Worm (Caenorhabditis elegans) whole organism, young adult: ENCODE results near the gene trap-3.

Source experiments
- B0019.2 ChIP-seq: fragments of 200-800 bp; sonication (Bioruptor generic); conservative IDR thresholded peaks from 2 replicates; pipeline ENCODE4 v1.3.6; 2022; ENCODE audit warnings: missing genetic modification reagents, missing genetic modification characterization, missing compliant biosample characterization
- B0035.1 ChIP-seq: sonication (generic microtip); optimal IDR thresholded peaks from 2 replicates; lab custom pipeline; 2016; ENCODE audit warnings: missing genetic modification characterization, mild to moderate bottlenecking, missing compliant biosample characterization, missing genotype, missing genetic modification reagents
- B0336.3 ChIP-seq: fragments of 200-800 bp; sonication (Bioruptor generic); IDR thresholded peaks from 2 replicates; pipeline ENCODE4 v1.3.6; 2022; ENCODE audit warnings: missing genetic modification characterization, missing compliant biosample characterization
- C06A6.2 ChIP-seq: fragments of 200-800 bp; sonication (Bioruptor generic); conservative IDR thresholded peaks from 2 replicates; pipeline ENCODE4 v1.3.6; 2022; ENCODE audit warnings: missing genetic modification characterization, missing compliant biosample characterization
- D2030.7 ChIP-seq: fragments of 200-800 bp; sonication (Bioruptor generic); IDR thresholded peaks from 2 replicates; pipeline ENCODE4 v1.3.6; 2022; ENCODE audit warnings: missing genetic modification reagents, missing genetic modification characterization, missing compliant biosample characterization
- F23B12.7 ChIP-seq: sonication (generic microtip); optimal IDR thresholded peaks from 2 replicates; lab custom pipeline; 2017; ENCODE audit warnings: missing genetic modification characterization, mild to moderate bottlenecking, missing compliant biosample characterization, antibody characterized with exemption, moderate library complexity; ENCODE audit not compliant: insufficient read depth
- F39B2.1 ChIP-seq: fragments of 200-800 bp; sonication (Bioruptor generic); IDR thresholded peaks from 2 replicates; pipeline ENCODE4 v1.3.6; 2022; ENCODE audit warnings: missing genetic modification reagents, missing genetic modification characterization, missing compliant biosample characterization
- F55B11.4 ChIP-seq: sonication (generic microtip); optimal IDR thresholded peaks from 2 replicates; lab custom pipeline; 2016; ENCODE audit warnings: missing compliant biosample characterization, missing genetic modification characterization, borderline replicate concordance; ENCODE audit not compliant: insufficient read depth
- T26A5.8 ChIP-seq: sonication (generic microtip); optimal IDR thresholded peaks from 2 replicates; lab custom pipeline; 2016; ENCODE audit warnings: missing genetic modification characterization, missing compliant biosample characterization
- Y67H2A.10 ChIP-seq: fragments of 200-800 bp; sonication (Bioruptor generic); conservative IDR thresholded peaks from 2 replicates; pipeline ENCODE4 v1.3.6; 2022; ENCODE audit warnings: missing genetic modification reagents, missing genetic modification characterization, missing compliant biosample characterization
- Y79H2A.3 ChIP-seq: fragments of 200-800 bp; sonication (Bioruptor generic); conservative IDR thresholded peaks from 2 replicates; pipeline ENCODE4 v1.3.6; 2022; ENCODE audit warnings: missing genetic modification reagents, missing genetic modification characterization, missing compliant biosample characterization
- ZK185.1 ChIP-seq: sonication (generic microtip); optimal IDR thresholded peaks from 2 replicates; lab custom pipeline; 2016; ENCODE audit warnings: mild to moderate bottlenecking, missing genetic modification characterization, missing compliant biosample characterization; ENCODE audit not compliant: poor library complexity, severe bottlenecking
- atf-7 ChIP-seq: sonication (generic microtip); optimal IDR thresholded peaks from 2 replicates; lab custom pipeline; 2017; ENCODE audit warnings: mild to moderate bottlenecking, missing genetic modification characterization, missing compliant biosample characterization
- athp-1 ChIP-seq: sonication (generic microtip); optimal IDR thresholded peaks from 2 replicates; lab custom pipeline; 2017; ENCODE audit warnings: mild to moderate bottlenecking, missing genetic modification characterization, missing compliant biosample characterization
- attf-6 ChIP-seq: fragments of 200-800 bp; sonication (Bioruptor generic); IDR thresholded peaks from 2 replicates; pipeline ENCODE4 v1.3.6; 2022; ENCODE audit warnings: missing genetic modification reagents, missing genetic modification characterization, missing compliant biosample characterization
- bed-2 ChIP-seq: fragments of 200-800 bp; sonication (Bioruptor generic); IDR thresholded peaks from 2 replicates; pipeline ENCODE4 v1.3.6; 2022; ENCODE audit warnings: missing genetic modification reagents, missing genetic modification characterization, missing compliant biosample characterization
- cebp-1 ChIP-seq, 2 experiments: fragments of 200-800 bp in 1 of 2; sonication (Bioruptor generic) in 1 of 2; sonication (generic microtip) in 1 of 2; IDR thresholded peaks in 1 of 2; optimal IDR thresholded peaks in 1 of 2; 2 replicates each; pipeline versions ENCODE4 v1.3.6 to Lab custom; 2017 to 2022; ENCODE audit warnings: missing compliant biosample characterization in 2 of 2, missing genetic modification characterization in 2 of 2, mild to moderate bottlenecking in 1 of 2, missing genetic modification reagents in 1 of 2, moderate library complexity in 1 of 2
- cebp-2 ChIP-seq: fragments of 200-800 bp; sonication (Bioruptor generic); IDR thresholded peaks from 2 replicates; pipeline ENCODE4 v1.3.6; 2022; ENCODE audit warnings: missing genetic modification characterization, missing compliant biosample characterization
- die-1 ChIP-seq: sonication (generic microtip); optimal IDR thresholded peaks from 2 replicates; lab custom pipeline; 2016; ENCODE audit warnings: missing genotype, mild to moderate bottlenecking, missing genetic modification characterization, missing compliant biosample characterization
- dpff-1 ChIP-seq: sonication (generic microtip); optimal IDR thresholded peaks from 2 replicates; lab custom pipeline; 2017; ENCODE audit warnings: mild to moderate bottlenecking, missing genetic modification characterization, missing compliant biosample characterization
- egl-44 ChIP-seq: fragments of 200-800 bp; sonication (Bioruptor generic); IDR thresholded peaks from 2 replicates; pipeline ENCODE4 v1.3.6; 2022; ENCODE audit warnings: missing genetic modification reagents, missing genetic modification characterization, missing compliant biosample characterization
- egrh-3 ChIP-seq: fragments of 200-800 bp; sonication (Bioruptor generic); IDR thresholded peaks from 2 replicates; pipeline ENCODE4 v1.3.6; 2022; ENCODE audit warnings: missing genetic modification reagents, missing genetic modification characterization, missing compliant biosample characterization
- ets-4 ChIP-seq: fragments of 200-800 bp; sonication (Bioruptor generic); optimal IDR thresholded peaks from 2 replicates; lab custom pipeline; 2018; ENCODE audit warnings: mild to moderate bottlenecking, missing genetic modification characterization, missing compliant biosample characterization
- him-1 ChIP-seq: sonication (generic microtip); optimal IDR thresholded peaks from 2 replicates; lab custom pipeline; 2016; ENCODE audit warnings: missing genotype, missing genetic modification reagents, missing genetic modification characterization, missing compliant biosample characterization
- hlh-26 ChIP-seq: fragments of 200-800 bp; sonication (Bioruptor generic); conservative IDR thresholded peaks from 2 replicates; pipeline ENCODE4 v1.3.6; 2022; ENCODE audit warnings: missing genetic modification reagents, missing genetic modification characterization, missing compliant biosample characterization
- hrde-1 ChIP-seq: sonication (generic microtip); optimal IDR thresholded peaks from 2 replicates; lab custom pipeline; 2016; ENCODE audit warnings: missing genetic modification characterization, mild to moderate bottlenecking, missing compliant biosample characterization, moderate library complexity, missing genotype, missing genetic modification reagents, borderline replicate concordance
- lin-35 ChIP-seq, 3 experiments: fragments of 150-350 bp in 2 of 3; sonication (generic microtip) in 1 of 3; optimal IDR thresholded peaks; 2 replicates each; lab custom pipeline; 2014 to 2018; ENCODE audit warnings: missing biosample characterization in 3 of 3, missing genetic modification characterization in 3 of 3, missing genetic modification reagents in 3 of 3
- lin-54 ChIP-seq: fragments of 200-800 bp; sonication (Bioruptor generic); optimal IDR thresholded peaks from 2 replicates; lab custom pipeline; 2018; ENCODE audit warnings: mild to moderate bottlenecking, missing genetic modification characterization, missing compliant biosample characterization
- lir-1 ChIP-seq: fragments of 200-800 bp; sonication (Bioruptor generic); conservative IDR thresholded peaks from 2 replicates; pipeline ENCODE4 v1.3.6; 2022; ENCODE audit warnings: missing genetic modification reagents, missing genetic modification characterization, missing compliant biosample characterization
- lsl-1 ChIP-seq: fragments of 200-800 bp; sonication (Bioruptor generic); optimal IDR thresholded peaks from 2 replicates; lab custom pipeline; 2018; ENCODE audit warnings: mild to moderate bottlenecking, missing genetic modification characterization, moderate library complexity, missing compliant biosample characterization
- lsy-27 ChIP-seq: sonication (generic microtip); optimal IDR thresholded peaks from 2 replicates; lab custom pipeline; 2017; ENCODE audit warnings: missing genetic modification characterization, mild to moderate bottlenecking, missing compliant biosample characterization, antibody characterized with exemption, missing genotype, borderline replicate concordance; ENCODE audit not compliant: insufficient read depth
- mcd-1 ChIP-seq: fragments of 200-800 bp; sonication (Bioruptor generic); IDR thresholded peaks from 2 replicates; pipeline ENCODE4 v1.3.6; 2022; ENCODE audit warnings: missing genetic modification reagents, missing genetic modification characterization, missing compliant biosample characterization
- mel-28 ChIP-seq: sonication (generic microtip); optimal IDR thresholded peaks from 2 replicates; lab custom pipeline; 2016; ENCODE audit warnings: borderline replicate concordance, mild to moderate bottlenecking, missing genetic modification characterization, missing compliant biosample characterization
- mes-4 ChIP-seq: sonication (generic microtip); optimal IDR thresholded peaks from 2 replicates; lab custom pipeline; 2016; ENCODE audit warnings: missing genotype, missing genetic modification characterization, missing compliant biosample characterization
- nfya-2 ChIP-seq: fragments of 200-800 bp; sonication (Bioruptor generic); IDR thresholded peaks from 2 replicates; pipeline ENCODE4 v1.3.6; 2022; ENCODE audit warnings: missing genetic modification reagents, missing genetic modification characterization, missing compliant biosample characterization
- pbrm-1 ChIP-seq: fragments of 200-800 bp; sonication (Bioruptor generic); IDR thresholded peaks from 2 replicates; pipeline ENCODE4 v1.3.6; 2022; ENCODE audit warnings: missing genetic modification reagents, missing genetic modification characterization, missing compliant biosample characterization
- rpc-1 ChIP-seq, 2 experiments: fragments of 150-350 bp in 1 of 2; sonication (generic microtip) in 1 of 2; optimal IDR thresholded peaks; 2 replicates each; lab custom pipeline; 2014 to 2018; ENCODE audit warnings: missing biosample characterization in 1 of 2, missing genetic modification characterization in 1 of 2, missing genetic modification reagents in 1 of 2, missing genotype in 1 of 2
- snpc-1.1 ChIP-seq: sonication (generic microtip); optimal IDR thresholded peaks from 2 replicates; lab custom pipeline; 2017; ENCODE audit warnings: missing genetic modification characterization, mild to moderate bottlenecking, missing compliant biosample characterization, antibody characterized with exemption, moderate library complexity, missing genotype, missing genetic modification reagents; ENCODE audit not compliant: insufficient read depth
- somi-1 ChIP-seq: fragments of 200-800 bp; sonication (Bioruptor generic); optimal IDR thresholded peaks from 2 replicates; lab custom pipeline; 2018; ENCODE audit warnings: mild to moderate bottlenecking, missing genetic modification characterization, missing compliant biosample characterization
- tlf-1 ChIP-seq: fragments of 200-800 bp; sonication (Bioruptor generic); optimal IDR thresholded peaks from 2 replicates; lab custom pipeline; 2018; ENCODE audit warnings: mild to moderate bottlenecking, missing genetic modification characterization, missing compliant biosample characterization
- ztf-18 ChIP-seq: sonication (generic microtip); optimal IDR thresholded peaks from 2 replicates; lab custom pipeline; 2016; ENCODE audit warnings: missing genotype, mild to moderate bottlenecking, missing genetic modification characterization, missing compliant biosample characterization
- ztf-22 ChIP-seq: fragments of 200-800 bp; sonication (Bioruptor generic); optimal IDR thresholded peaks from 2 replicates; lab custom pipeline; 2018; ENCODE audit warnings: mild to moderate bottlenecking, missing genetic modification characterization, moderate library complexity, missing compliant biosample characterization
- ztf-26 ChIP-seq: sonication (generic microtip); optimal IDR thresholded peaks from 2 replicates; lab custom pipeline; 2017; ENCODE audit warnings: missing genetic modification characterization, missing compliant biosample characterization
- ztf-28 ChIP-seq: fragments of 200-800 bp; sonication (Bioruptor generic); IDR thresholded peaks from 2 replicates; pipeline ENCODE4 v1.3.6; 2022; ENCODE audit warnings: missing genetic modification reagents, missing genetic modification characterization, missing compliant biosample characterization

trap-3 gene

ce11 chrIV:2388949-2389495 is at the start of gene trap-3 (continued):
- peak; percentile 92 for TF ChIP-seq atf-7 (tag; lab: Kevin White, UChicago)
- TF ChIP-seq ztf-22 (GFP tag; lab: Kevin White, UChicago) = peak; percentile 96
- TF ChIP-seq egrh-3 = peak; percentile 71
- TF ChIP-seq mes-4 (tag; lab: Kevin White, UChicago) = no peak
- peak; percentile 95 for TF ChIP-seq egl-44 (GFP tag; lab: Robert Waterston, UW)
- TF ChIP-seq lir-1 (GFP tag; lab: Robert Waterston, UW) = peak; percentile 93
- TF ChIP-seq D2030.7 (GFP tag; lab: Robert Waterston, UW) = peak; percentile 96
- peak; percentile 72; the same call in 1 of the 2 replicates for TF ChIP-seq ztf-28 (GFP tag; lab: Robert Waterston, UW)
- TF ChIP-seq nfya-2 (GFP tag; lab: Robert Waterston, UW) = 0 out of 2 replicates have a peak, but pooled peaks have one; percentile 46
- peak; percentile 74 for TF ChIP-seq Y79H2A.3
- peak; percentile 78 for TF ChIP-seq cebp-1 (GFP tag; IDR thresholded peaks at IDR 0.05; lab: Robert Waterston, UW)
- TF ChIP-seq cebp-1 (tag; optimal IDR thresholded peaks at IDR 0.05; lab: Kevin White, UChicago) = peak; percentile 94
- peak; percentile 72 for TF ChIP-seq hrde-1 (tag; lab: Kevin White, UChicago)
- TF ChIP-seq ztf-26 = peak; percentile 97
- no peak for TF ChIP-seq T26A5.8
- peak; percentile 88 for TF ChIP-seq C06A6.2
- TF ChIP-seq cebp-2 (GFP tag; lab: Robert Waterston, UW) = peak; percentile 84; the same call in 1 of the 2 replicates
- TF ChIP-seq hlh-26 = no peak
- peak; percentile 92 for TF ChIP-seq athp-1 (tag; lab: Kevin White, UChicago)
- peak; percentile 7 for TF ChIP-seq rpc-1 (optimal IDR thresholded peaks at IDR 0.05; lab: Kevin White, UChicago)
- TF ChIP-seq rpc-1 (tag; optimal IDR thresholded peaks at IDR 0.05; lab: Kevin White, UChicago) = no peak
- no peak for TF ChIP-seq dpff-1 (tag; lab: Kevin White, UChicago)
- peak; percentile 83 for TF ChIP-seq B0035.1
- TF ChIP-seq F39B2.1 (GFP tag; lab: Robert Waterston, UW) = 0 out of 2 replicates have a peak, but pooled peaks have one; percentile 69
- TF ChIP-seq him-1 (tag; lab: Kevin White, UChicago) = peak; percentile 89
- peak in 2 of 3 experiments; percentile 13 to 86 for TF ChIP-seq lin-35 (GFP tag; optimal IDR thresholded peaks at IDR 0.05; lab: Kevin White, UChicago)
- TF ChIP-seq ZK185.1 (tag; lab: Kevin White, UChicago) = no peak
- TF ChIP-seq F55B11.4 (tag; lab: Kevin White, UChicago) = no peak
- peak; percentile 66 for TF ChIP-seq die-1 (tag; lab: Kevin White, UChicago)
- TF ChIP-seq snpc-1.1 (tag; lab: Kevin White, UChicago) = peak; percentile 27
- peak; percentile 78 for TF ChIP-seq somi-1 (GFP tag; lab: Kevin White, UChicago)
- TF ChIP-seq Y67H2A.10 (GFP tag; lab: Robert Waterston, UW) = peak; percentile 79

- TF ChIP-seq B0019.2 (GFP tag; lab: Robert Waterston, UW) (no peak), ztf-18 (tag; lab: Kevin White, UChicago) (peak; percentile 92), pbrm-1 (0 out of 2 replicates have a peak, but pooled peaks have one; percentile 13), B0336.3 (GFP tag; lab: Robert Waterston, UW) (no peak), cebp-1 (GFP tag; IDR thresholded peaks at IDR 0.05; lab: Robert Waterston, UW) (no peak), cebp-1 (tag; optimal IDR thresholded peaks at IDR 0.05; lab: Kevin White, UChicago) (no peak), lsy-27 (no peak), hlh-26 (no peak), F23B12.7 (tag; lab: Kevin White, UChicago) (peak; percentile 9), mcd-1 (GFP tag; lab: Robert Waterston, UW) (peak; percentile 71), attf-6 (no peak), dpff-1 (tag; lab: Kevin White, UChicago) (no peak), egrh-3 (no peak), ets-4 (GFP tag; lab: Kevin White, UChicago) (no peak), ZK185.1 (tag; lab: Kevin White, UChicago) (no peak), mel-28 (tag; lab: Kevin White, UChicago) (no peak), bed-2 (GFP tag; lab: Robert Waterston, UW) (no peak), lsl-1 (GFP tag; lab: Kevin White, UChicago) (peak; percentile 20), lin-54 (GFP tag; lab: Kevin White, UChicago) (peak; percentile 52), tlf-1 (no peak)
These were observed 40.4 kb upstream of the trap-3 start, which contains the start of the genes ppgn-1 and tftc-1 for ce11 chrIV:2348862-2349321. TSS of gene ppgn-1 (minus strand) at chrIV:2348912. TSS of gene tftc-1 (plus strand) at chrIV:2349271.
